Fruit fly (Drosophila melanogaster): ENCODE data around the gene wnd.

Gene wnd

DNA sequence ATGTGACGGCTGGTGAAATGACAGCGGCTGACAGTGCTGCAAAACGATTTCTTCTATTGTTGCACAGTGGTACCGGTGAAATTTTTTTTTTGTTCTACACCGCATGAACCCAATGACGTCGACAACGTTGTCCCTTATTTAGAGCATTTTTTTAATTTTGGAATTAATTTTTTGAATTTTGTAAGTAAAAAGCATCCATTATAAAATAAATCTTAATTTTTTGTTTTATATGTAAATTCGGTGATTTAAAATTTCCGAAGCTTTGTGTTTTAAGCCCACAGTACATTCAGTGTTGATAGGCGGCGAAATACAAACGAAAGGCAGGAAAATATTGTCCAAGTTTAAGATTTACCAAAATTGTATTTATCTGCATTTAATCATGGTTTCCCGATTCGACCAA lies 23.4 kb downstream of the wnd start, which contains the start of the genes Lon and PIG-F (continued):
- TF ChIP-seq Dif (GFP tag; optimal IDR thresholded peaks at IDR 0.05; ENCODE audit: partially characterized antibody) (no peak), Jra (GFP tag; optimal IDR thresholded peaks at IDR 0.05) (peak; percentile 98), Hnf4 (GFP tag; optimal IDR thresholded peaks at IDR 0.05) (peak; percentile 98), sv (GFP tag; optimal IDR thresholded peaks at IDR 0.05) (peak; percentile 99), ey (GFP tag; optimal IDR thresholded peaks at IDR 0.05) (peak; percentile 98), sage (GFP tag; optimal IDR thresholded peaks at IDR 0.05) (peak; percentile 98), br (GFP tag; optimal IDR thresholded peaks at IDR 0.05) (peak; percentile 98), Abd-B (GFP tag; optimal IDR thresholded peaks at IDR 0.05) (no peak), fru (GFP tag; optimal IDR thresholded peaks at IDR 0.05) (peak; percentile 99)

DNA sequence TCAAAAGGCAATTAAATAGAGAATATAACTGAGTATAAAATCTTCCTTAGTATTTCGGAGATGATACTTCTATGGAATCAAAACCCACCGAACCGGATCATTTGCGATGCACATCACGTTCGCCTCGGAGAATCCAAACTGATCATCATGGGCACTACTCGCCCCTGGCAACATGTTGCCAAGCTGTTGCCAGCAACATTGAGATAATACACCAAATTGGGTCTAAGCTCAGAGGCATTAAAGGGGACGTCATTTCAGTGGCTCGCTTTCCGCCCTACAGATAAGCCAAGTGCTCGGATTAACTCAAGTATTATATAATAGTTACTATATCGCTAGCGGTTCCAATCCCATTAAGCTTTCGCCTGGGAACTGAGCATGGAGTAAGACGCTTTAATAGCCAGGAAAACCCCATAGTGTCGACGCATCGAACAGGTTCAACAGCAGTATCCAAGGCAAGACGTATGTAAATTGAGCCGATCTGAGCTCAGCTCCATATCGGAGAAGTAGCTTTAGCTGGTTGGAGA lies 29.5 kb downstream of the wnd start, which contains the start of the genes lush and CG9372:
lush (minus strand) TSS at position 117 of the 524 bp plus-strand sequence.
CG9372 (plus strand) TSS at position 235 of the 524 bp plus-strand sequence.
- TF ChIP-seq lola (GFP tag; optimal IDR thresholded peaks at IDR 0.05), result no peak
- no peak for TF ChIP-seq dmrt93B (GFP tag; optimal IDR thresholded peaks at IDR 0.05)
- TF ChIP-seq Dfd (GFP tag; optimal IDR thresholded peaks at IDR 0.05), result no peak
- TF ChIP-seq woc (GFP tag; optimal IDR thresholded peaks at IDR 0.05), result no peak
- no peak for TF ChIP-seq h (GFP tag; optimal IDR thresholded peaks at IDR 0.05)
- no peak for TF ChIP-seq Vsx2 (GFP tag; optimal IDR thresholded peaks at IDR 0.05; ENCODE audit: partially characterized antibody)
- no peak for TF ChIP-seq jim (GFP tag; optimal IDR thresholded peaks at IDR 0.05)
- TF ChIP-seq usp (GFP tag; optimal IDR thresholded peaks at IDR 0.05), result no peak
- TF ChIP-seq CrebA (GFP tag; optimal IDR thresholded peaks at IDR 0.05; ENCODE audit: borderline replicate concordance), result no peak
- no peak for TF ChIP-seq Jra (GFP tag; optimal IDR thresholded peaks at IDR 0.05)
- TF ChIP-seq Mio (GFP tag; optimal IDR thresholded peaks at IDR 0.05), result no peak
- TF ChIP-seq dsf (GFP tag; optimal IDR thresholded peaks at IDR 0.05; ENCODE audit: borderline replicate concordance), result no peak
- no peak for TF ChIP-seq OdsH (GFP tag; optimal IDR thresholded peaks at IDR 0.05)
- TF ChIP-seq HLH106 (tag; optimal IDR thresholded peaks at IDR 0.05), result no peak

DNA sequence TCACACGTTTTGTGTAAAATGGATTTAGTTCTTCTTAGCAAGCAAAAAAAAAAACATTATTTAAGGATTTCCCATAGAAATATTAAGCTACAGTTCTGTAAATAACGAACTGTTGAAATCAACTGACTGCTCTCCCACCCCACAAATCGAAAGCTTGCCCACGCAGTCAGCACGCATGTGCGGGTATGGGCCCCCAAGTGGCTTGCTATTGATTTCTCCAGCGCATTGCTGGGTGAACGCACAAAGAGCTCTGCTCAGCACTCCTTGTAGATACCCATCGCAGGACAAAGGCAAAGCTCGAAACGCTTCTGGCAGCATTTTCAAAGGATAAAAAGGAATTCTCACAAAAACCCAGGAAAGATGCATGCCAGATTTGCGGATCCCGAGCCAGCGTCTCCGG lies 34.2 kb downstream of the wnd start, which contains the start of gene CG9368:
CG9368 (plus strand) TSS at position 221 of the 400 bp plus-strand sequence.
- TF ChIP-seq tai (GFP tag; optimal IDR thresholded peaks at IDR 0.05), result no peak
- TF ChIP-seq Mio (GFP tag; optimal IDR thresholded peaks at IDR 0.05), result no peak

DNA sequence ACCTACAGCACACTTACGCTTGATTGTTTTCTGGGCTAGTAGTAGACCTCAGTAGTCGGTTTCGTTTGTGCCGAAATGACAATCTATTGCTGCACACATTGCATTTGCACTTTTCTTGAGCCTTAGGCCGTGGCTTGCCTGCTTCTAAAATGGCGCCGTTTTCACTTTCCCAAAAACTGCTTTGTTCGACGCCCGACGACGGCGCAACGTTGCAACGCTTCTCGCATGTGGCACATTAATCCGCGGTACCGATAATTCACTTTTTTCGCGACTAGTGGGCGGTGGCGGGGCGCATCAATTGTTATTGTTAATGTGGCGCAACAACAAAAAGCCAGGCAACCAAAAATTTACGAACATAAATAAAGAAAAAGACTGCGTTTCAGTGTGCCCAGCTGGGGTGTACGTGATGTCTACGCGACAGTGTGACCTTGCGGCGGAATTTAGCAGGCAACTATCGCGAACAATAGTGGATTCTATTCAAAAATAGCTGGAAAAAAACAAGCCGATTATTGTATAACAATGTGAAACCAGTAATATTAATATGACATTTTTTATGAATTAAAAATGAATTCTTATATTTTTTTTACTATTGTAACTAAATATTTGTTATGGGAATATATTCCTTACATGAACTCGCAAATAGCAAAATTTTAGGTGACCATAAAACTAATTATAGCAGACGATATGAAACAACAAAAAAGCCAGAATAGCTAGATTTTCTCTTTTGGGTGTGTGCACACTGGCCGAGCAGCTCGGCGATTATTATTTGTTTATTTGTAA lies 37.0 kb downstream of the wnd start, which contains the start of the genes ash1 and Taf6:
ash1 (minus strand) TSS at position 387 of the 780 bp plus-strand sequence.
Taf6 (plus strand) TSS at position 720 of the 780 bp plus-strand sequence.
- TF ChIP-seq CG9705 (GFP tag; optimal IDR thresholded peaks at IDR 0.05) (no peak), Myc (optimal IDR thresholded peaks at IDR 0.05) (peak; percentile 88), Rel (GFP tag; optimal IDR thresholded peaks at IDR 0.05) (no peak), Rel (tag; optimal IDR thresholded peaks at IDR 0.05) (peak; percentile 45)

DNA sequence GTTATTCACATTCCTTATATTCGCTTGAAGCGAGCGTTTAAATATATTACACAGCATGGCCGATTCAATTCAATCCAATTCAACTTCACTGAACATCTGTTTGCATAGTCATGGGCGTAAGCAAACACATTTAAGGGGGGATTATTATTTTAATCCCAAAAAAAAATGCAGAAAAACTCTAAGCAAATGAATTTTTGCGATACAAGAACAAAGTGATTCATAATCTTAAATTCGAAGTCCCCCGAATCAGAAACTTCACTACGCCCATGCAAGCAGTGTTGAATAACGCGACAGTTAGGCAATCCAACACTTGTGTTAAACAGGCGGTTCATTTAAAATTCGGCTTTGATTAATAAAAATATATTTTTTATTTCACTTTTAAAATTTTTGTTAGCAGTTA lies 45.2 kb downstream of the wnd start, which contains the start of gene CG14100:
CG14100 (minus strand) TSS at position 103 of the 400 bp plus-strand sequence.
- TF ChIP-seq ey (GFP tag; optimal IDR thresholded peaks at IDR 0.05) (peak; percentile 100), CrebA (GFP tag; optimal IDR thresholded peaks at IDR 0.05; ENCODE audit: borderline replicate concordance) (no peak), lola (GFP tag; optimal IDR thresholded peaks at IDR 0.05) (no peak), pan (optimal IDR thresholded peaks at IDR 0.05) (no peak), Rel (GFP tag; optimal IDR thresholded peaks at IDR 0.05) (peak; percentile 99), Rel (tag; optimal IDR thresholded peaks at IDR 0.05) (peak; percentile 98), Myc (optimal IDR thresholded peaks at IDR 0.05) (no peak), Dfd (GFP tag; optimal IDR thresholded peaks at IDR 0.05) (peak; percentile 99), h (GFP tag; optimal IDR thresholded peaks at IDR 0.05) (peak; percentile 100), Vsx2 (GFP tag; optimal IDR thresholded peaks at IDR 0.05; ENCODE audit: partially characterized antibody) (no peak), HLH106 (tag; optimal IDR thresholded peaks at IDR 0.05) (peak; percentile 100), N (GFP tag; optimal IDR thresholded peaks at IDR 0.05) (no peak), usp (GFP tag; optimal IDR thresholded peaks at IDR 0.05) (no peak), Hnf4 (GFP tag; optimal IDR thresholded peaks at IDR 0.05) (peak; percentile 100), GATAd (GFP tag; optimal IDR thresholded peaks at IDR 0.05) (peak; percentile 100), br (GFP tag; optimal IDR thresholded peaks at IDR 0.05) (peak; percentile 100), brk (GFP tag; optimal IDR thresholded peaks at IDR 0.05) (peak; percentile 99), Sp1 (GFP tag; optimal IDR thresholded peaks at IDR 0.05) (peak; percentile 100), woc (GFP tag; optimal IDR thresholded peaks at IDR 0.05) (peak; percentile 100), Hr78 (GFP tag; optimal IDR thresholded peaks at IDR 0.05) (no peak), Dif (GFP tag; optimal IDR thresholded peaks at IDR 0.05; ENCODE audit: partially characterized antibody) (no peak), foxo (GFP tag; optimal IDR thresholded peaks at IDR 0.05) (peak; percentile 100), dsf (GFP tag; optimal IDR thresholded peaks at IDR 0.05; ENCODE audit: borderline replicate concordance) (peak; percentile 99), Jra (GFP tag; optimal IDR thresholded peaks at IDR 0.05) (peak; percentile 100), Mio (GFP tag; optimal IDR thresholded peaks at IDR 0.05) (peak; percentile 98), sv (GFP tag; optimal IDR thresholded peaks at IDR 0.05) (peak; percentile 100), CG9705 (GFP tag; optimal IDR thresholded peaks at IDR 0.05) (peak; percentile 100), psq (GFP tag; optimal IDR thresholded peaks at IDR 0.05) (peak; percentile 100), fru (GFP tag; optimal IDR thresholded peaks at IDR 0.05) (peak; percentile 100), rgr (GFP tag; optimal IDR thresholded peaks at IDR 0.05) (peak; percentile 100), Hr83 (GFP tag; optimal IDR thresholded peaks at IDR 0.05; ENCODE audit: poor library complexity, severe bottlenecking) (peak; percentile 100), OdsH (GFP tag; optimal IDR thresholded peaks at IDR 0.05) (peak; percentile 100)

All from whole organism, wandering third instar larva.